Fruit fly (Drosophila melanogaster) whole organism: ENCODE data around the gene CG33791.

Experiments
- CG8478 ChIP-seq: fragments of >200 bp; optimal IDR thresholded peaks from 2 replicates; lab custom pipeline; 2018; ENCODE audit warnings: inconsistent platforms
- Dll ChIP-seq: fragments of >200 bp; optimal IDR thresholded peaks from 2 replicates; lab custom pipeline; 2017
- EcR ChIP-seq, 2 experiments: fragments of >200 bp; optimal IDR thresholded peaks; 2 replicates each; lab custom pipeline; 2017; ENCODE audit warnings: missing biosample characterization in 2 of 2, missing genetic modification characterization in 2 of 2, missing genetic modification reagents in 2 of 2
- pan ChIP-seq: fragments of >200 bp; optimal IDR thresholded peaks from 2 replicates; lab custom pipeline; 2017
- psq ChIP-seq: fragments of >200 bp; optimal IDR thresholded peaks from 2 replicates; lab custom pipeline; 2017
- usp ChIP-seq: fragments of >200 bp; optimal IDR thresholded peaks from 2 replicates; lab custom pipeline; 2017; ENCODE audit warnings: missing biosample characterization, missing genetic modification characterization, mixed read lengths

CG33791 gene

DNA sequence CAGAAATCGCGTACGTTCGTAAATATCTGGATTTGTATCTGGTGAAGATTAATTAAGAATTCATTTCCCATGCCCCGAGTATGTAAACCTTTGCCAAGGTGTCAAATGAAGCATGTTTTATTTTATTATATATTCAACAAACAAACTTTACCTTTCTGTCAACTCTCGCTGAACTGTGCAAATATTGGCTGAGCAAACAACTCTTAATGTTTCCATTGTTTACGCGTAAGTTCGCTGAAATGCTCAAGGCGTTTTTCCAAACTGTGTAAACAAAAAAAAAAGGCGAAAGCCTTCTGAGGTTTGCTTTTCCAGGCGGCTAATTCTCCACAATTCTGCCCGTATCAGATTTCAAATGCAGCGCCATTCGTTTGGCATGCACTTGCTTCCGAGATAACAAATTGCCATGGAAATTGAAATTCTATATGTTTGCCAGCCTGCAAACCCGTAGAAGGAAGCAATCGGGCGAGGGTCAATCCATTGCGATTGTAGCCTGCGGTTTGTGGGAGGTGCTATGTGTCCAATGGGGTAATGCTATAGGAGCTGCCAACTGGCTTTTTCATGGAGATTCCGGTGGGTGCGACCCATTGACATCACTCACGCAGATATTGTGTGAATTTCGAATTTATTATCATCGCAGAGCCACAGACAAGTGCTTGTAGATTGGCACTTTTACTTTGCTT is 10.9 kb upstream of the CG33791 start:
- no peak for TF ChIP-seq EcR (GFP tag; optimal IDR thresholded peaks at IDR 0.05; lab: Kevin White, UChicago)
- TF ChIP-seq CG8478: no peak
- TF ChIP-seq Dll: no peak
- TF ChIP-seq pan (lab: Kevin White, UChicago): no peak
- TF ChIP-seq psq (lab: Kevin White, UChicago): no peak
- TF ChIP-seq usp (GFP tag; lab: Kevin White, UChicago): no peak

DNA sequence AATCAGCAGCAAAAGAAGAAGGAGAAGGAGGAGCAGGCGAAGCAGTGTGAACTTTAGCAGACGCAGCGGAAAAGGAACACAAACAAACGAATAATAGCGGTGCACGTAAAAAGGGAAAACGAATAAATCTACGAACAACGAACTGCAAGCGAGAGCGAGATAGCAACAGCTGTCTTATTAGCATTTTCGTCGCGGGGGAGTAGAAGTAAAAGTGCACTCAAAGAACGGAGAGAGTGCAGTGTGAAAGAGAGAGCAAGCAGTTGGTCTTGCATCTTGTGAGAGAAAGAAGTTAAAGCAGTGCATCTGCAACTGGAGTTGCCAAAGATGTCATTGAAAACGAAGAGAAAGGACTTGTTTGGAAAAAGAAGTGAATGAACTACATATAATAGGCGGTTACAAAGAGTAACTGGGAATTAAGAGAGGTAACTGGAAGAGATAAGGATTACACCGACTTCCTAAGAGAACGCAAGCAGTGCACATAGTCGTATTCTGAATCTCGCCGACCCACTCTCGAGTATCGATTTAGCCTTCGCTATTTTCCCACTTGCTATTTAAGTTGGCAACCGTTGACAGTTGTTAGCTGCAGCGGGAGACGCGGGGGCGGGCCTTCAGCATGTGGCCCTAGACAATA is 9.8 kb upstream of the CG33791 start:
- no peak for TF ChIP-seq EcR (GFP tag; optimal IDR thresholded peaks at IDR 0.05; lab: Kevin White, UChicago)
- no peak for TF ChIP-seq psq (lab: Kevin White, UChicago)
- TF ChIP-seq Dll: no peak
- no peak for TF ChIP-seq usp (GFP tag; lab: Kevin White, UChicago)
- TF ChIP-seq CG8478: no peak
- no peak for TF ChIP-seq pan (lab: Kevin White, UChicago)

DNA sequence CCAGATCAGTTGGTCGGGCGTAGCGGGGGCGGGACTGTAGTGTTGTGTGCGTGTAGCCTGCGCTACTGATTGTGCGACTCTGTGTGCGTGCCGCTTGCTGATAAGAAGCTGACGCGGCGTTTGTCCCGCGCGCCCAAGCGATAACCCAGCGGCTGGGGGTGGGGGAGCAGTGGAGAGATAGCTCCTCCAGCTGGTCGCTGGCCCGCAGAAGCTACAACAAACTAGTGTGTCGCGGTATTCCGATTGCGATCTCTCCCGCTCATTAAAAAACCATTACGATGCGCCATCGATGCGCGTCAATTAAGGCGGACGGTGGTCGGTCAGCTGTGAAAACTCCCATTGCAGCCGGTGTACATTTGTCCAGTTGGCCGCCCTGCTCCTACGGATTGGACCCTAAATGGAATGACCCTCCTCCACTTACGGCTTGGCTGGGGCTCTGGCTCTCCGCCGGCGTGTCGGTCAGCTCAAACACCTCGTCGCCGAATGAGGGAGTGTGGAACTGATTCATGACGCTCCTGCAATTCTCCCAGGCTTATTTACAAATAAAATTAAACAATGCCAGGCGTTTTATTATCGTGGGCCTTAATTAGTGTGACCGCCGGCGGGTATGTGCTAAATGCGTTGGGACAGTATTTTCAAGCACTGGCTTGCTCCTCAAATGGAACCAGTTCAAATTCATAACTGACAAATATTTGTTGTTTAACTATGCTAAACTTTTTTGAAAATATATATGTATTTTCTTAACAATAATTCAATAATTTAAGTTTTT is 506 bp upstream of the CG33791 start, which contains the start of gene CG12104:
TSS of gene CG12104 (minus strand) at position 611 of the 769 bp plus-strand sequence.
- TF ChIP-seq psq (lab: Kevin White, UChicago) (no peak), Dll (no peak), usp (GFP tag; lab: Kevin White, UChicago) (no peak), EcR (GFP tag; optimal IDR thresholded peaks at IDR 0.05; lab: Kevin White, UChicago) (no peak), pan (lab: Kevin White, UChicago) (no peak), CG8478 (no peak)

DNA sequence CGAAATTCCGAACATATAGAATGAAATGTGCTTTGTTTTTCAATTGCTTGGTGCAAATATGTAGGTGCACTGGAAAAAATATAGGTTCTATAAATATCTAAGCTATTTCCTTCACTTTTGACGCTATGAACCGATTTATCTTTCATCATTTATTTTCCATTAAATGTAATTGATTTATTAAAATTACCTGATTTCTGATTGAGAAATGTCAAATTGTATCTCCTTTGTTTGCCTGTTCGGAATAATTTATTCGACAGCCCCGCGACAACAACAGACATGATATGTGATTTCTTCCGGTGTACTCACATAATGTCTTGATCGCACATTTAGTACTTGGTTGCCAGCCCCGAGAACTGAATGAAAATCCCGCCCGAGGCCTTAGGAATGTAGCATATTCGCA is 6.9 kb downstream of the CG33791 start:
- TF ChIP-seq usp (GFP tag; lab: Kevin White, UChicago) (no peak), CG8478 (no peak)

DNA sequence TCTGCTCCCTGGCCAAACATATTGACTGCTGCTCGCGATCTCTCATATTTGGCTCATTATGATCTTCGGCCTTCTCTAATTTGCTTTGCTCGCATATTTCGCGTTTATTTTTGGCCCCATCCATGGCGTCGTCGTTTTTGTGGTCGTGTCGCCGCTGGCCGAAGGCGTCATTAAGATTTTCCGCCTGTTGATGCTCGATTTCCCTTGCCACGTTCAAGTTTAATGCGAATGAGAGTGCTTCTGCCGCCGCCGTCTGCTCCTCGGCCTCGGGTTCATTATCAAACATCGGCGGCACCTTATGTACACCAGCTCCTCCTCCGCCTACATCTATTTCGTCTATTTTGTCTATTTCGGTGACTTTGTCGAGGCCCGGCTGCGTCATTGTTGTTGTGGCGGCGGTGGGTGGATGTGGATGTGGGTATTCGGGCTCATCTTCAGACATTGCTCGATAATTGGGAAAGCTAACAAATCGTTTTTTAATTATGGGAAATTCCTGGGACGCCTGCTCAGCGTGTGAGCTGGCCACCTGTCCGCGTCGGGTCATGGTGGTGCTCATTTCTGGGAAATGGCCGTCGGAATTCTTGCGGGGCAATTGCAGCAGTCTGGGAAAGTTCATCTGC is 11.8 kb downstream of the CG33791 start:
- TF ChIP-seq pan (lab: Kevin White, UChicago) (no peak), Dll (no peak), CG8478 (no peak), psq (lab: Kevin White, UChicago) (no peak), EcR (GFP tag; optimal IDR thresholded peaks at IDR 0.05; lab: Kevin White, UChicago) (no peak), usp (GFP tag; lab: Kevin White, UChicago) (no peak)

DNA sequence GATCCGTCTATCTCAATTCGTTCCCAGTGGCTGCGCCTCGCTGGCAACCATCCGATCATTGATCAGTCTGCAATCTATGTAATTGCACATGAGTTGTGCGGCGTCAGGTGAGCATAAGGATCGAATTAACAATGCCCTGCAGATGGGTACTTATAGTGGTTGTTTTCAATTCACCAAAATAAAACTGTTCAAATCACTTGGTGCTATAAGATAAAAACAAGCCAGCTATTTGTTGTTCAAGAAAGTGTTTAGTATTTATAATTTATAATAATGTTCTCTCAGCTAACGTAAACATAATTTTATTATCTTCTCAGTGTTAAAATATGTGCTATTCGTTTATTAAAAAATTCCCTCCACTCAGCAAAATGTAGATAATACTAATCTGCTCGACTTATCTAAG is 12.9 kb downstream of the CG33791 start, which contains the start of gene CG12105:
TSS of gene CG12105 (minus strand) at position 101 of the 400 bp plus-strand sequence.
- TF ChIP-seq Dll (no peak), EcR (GFP tag; optimal IDR thresholded peaks at IDR 0.05; lab: Kevin White, UChicago) (no peak), CG8478 (no peak), pan (lab: Kevin White, UChicago) (no peak), psq (lab: Kevin White, UChicago) (no peak), usp (GFP tag; lab: Kevin White, UChicago) (no peak)

DNA sequence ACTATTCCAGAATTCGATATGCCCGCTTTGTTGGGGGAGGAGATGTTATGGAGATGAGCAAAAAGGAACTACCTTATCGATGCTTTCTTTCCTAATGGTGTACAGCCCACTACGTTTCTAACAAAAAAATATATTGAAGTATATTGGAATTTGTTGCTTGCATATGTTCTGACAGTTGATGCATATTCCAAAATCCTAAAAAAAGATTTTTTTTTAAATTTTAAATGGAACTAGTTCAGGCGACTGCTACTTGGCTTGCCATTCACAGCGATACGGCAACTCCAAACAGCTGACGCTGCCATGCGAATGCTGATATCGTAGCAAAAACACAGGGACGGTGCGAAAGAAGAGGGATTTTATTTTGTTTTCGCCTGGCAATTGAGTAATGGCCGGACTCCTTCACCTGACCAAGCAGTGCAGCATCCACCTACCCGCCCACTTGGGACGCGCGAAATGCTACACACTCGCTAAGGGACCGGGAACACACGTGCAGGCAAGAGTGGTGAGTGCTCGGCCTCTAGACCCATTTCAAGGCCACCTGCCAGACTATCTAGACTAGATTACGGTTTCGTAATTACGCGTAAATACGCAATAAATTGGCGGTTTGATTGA is 15.5 kb downstream of the CG33791 start, which contains the start of the genes CG13926, ABCB7 and CG33230:
TSS of gene CG13926 (minus strand) at position 43 of the 612 bp plus-strand sequence.
TSS of gene ABCB7 (plus strand) at position 299 of the 612 bp plus-strand sequence.
TSS of gene CG33230 (plus strand) at position 299 of the 612 bp plus-strand sequence.
- TF ChIP-seq EcR (GFP tag; optimal IDR thresholded peaks at IDR 0.05; lab: Kevin White, UChicago) (no peak), CG8478 (no peak), pan (lab: Kevin White, UChicago) (no peak), psq (lab: Kevin White, UChicago) (no peak), usp (GFP tag; lab: Kevin White, UChicago) (no peak), Dll (no peak)

DNA sequence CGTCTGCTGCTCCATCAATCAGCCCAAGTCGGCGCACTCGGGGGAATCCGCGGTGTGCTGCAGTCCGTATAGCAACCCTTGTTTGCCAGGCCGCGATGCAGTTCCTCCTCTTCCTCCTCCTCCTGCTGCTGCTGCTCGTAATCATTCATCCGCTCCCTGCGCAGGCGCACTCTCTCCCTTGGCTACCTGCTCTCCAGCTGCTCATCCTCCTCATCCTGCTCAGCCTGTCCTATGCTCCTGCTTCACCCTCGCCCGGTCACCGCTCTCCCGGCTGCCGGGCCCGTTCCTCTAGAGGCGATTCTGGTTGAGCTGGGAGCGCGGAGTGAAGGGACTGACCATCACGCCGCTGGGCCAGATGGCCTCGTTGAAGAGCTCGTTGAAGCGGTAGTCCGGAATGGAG is 24.2 kb downstream of the CG33791 start:
- TF ChIP-seq usp (GFP tag; lab: Kevin White, UChicago) (no peak), Dll (no peak), pan (lab: Kevin White, UChicago) (no peak), CG8478 (no peak), EcR (GFP tag; optimal IDR thresholded peaks at IDR 0.05; lab: Kevin White, UChicago) (no peak), psq (lab: Kevin White, UChicago) (no peak)

DNA sequence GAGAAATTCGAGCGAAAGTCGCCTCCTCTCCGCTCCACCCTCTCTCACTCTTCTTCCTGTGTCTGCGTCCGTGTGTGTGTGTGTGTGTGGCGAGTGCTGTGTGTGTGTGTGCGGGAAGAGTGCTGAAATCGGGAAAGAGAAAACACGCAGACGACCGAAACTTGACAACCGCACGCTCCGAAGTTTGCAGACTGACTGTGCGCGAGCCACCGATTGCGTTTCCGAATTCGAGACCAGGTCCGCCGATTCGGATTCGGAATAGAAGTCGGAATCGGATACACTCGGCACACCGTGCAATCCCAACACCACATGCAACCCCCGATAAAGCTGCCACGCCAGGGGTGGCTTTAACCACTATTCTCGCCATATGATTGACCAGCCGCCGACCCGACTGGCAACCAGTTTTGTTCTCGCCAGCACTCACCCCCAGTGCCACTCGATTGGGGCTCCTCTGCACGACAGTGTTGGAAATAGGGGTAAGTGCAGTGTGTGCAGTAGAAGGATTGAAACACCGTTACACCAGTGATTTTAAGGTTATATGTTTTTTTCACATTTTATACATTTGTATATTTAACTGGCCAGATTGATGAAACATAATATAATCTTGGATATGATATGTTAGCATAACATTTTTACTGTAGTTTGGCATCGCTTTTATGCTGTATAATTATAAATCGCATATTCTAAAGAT is 25.6 kb downstream of the CG33791 start, which contains the start of gene CG13928:
TSS of gene CG13928 (minus strand) at position 202 of the 691 bp plus-strand sequence.
- no peak for TF ChIP-seq EcR (GFP tag; optimal IDR thresholded peaks at IDR 0.05; lab: Kevin White, UChicago)
- no peak for TF ChIP-seq CG8478
- no peak for TF ChIP-seq pan (lab: Kevin White, UChicago)
- no peak for TF ChIP-seq Dll
- no peak for TF ChIP-seq psq (lab: Kevin White, UChicago)
- TF ChIP-seq usp (GFP tag; lab: Kevin White, UChicago): no peak

DNA sequence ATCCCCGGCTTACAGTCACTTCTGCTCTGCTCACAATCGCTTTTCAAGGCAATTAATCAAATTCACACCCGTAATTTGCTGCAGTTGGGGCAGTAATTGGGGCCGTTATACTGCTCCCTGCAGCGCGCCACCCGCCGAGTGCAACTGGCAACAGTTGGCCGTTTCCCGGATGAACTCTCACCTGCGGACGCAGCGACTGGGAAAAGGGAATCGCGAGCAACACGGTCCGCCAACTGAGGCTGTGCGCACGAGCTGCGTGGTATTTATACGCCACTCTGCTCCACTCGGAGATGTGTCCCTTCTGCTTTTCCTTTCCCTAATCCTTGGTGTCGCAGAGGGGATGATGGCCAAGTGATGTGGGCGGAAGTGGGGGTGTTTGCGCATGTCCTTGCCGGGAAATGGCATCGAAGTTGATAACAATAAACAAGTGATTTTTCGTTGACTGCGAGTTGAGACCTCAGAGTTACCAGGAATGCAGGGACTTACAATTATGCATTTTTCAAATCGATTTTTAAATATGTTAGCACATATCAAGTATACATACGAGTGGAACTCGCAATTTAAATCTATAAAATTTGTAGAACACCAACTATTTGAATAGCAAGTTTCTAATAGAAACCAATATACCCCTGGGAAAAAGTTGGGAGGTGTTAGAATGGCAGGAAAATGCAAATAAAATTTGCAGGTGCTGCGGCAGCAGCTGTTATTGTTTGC is 26.5 kb downstream of the CG33791 start, which contains the start of gene GC:
TSS of gene GC (minus strand) at position 238 of the 714 bp plus-strand sequence.
- TF ChIP-seq usp (GFP tag; lab: Kevin White, UChicago): no peak
- TF ChIP-seq psq (lab: Kevin White, UChicago): no peak
- no peak for TF ChIP-seq CG8478
- TF ChIP-seq EcR (GFP tag; optimal IDR thresholded peaks at IDR 0.05; lab: Kevin White, UChicago): no peak
- TF ChIP-seq Dll: no peak
- TF ChIP-seq pan (lab: Kevin White, UChicago): no peak
